Worm (Caenorhabditis elegans): ENCODE measurements around the gene F11A5.13.

The F11A5.13 gene

DNA sequence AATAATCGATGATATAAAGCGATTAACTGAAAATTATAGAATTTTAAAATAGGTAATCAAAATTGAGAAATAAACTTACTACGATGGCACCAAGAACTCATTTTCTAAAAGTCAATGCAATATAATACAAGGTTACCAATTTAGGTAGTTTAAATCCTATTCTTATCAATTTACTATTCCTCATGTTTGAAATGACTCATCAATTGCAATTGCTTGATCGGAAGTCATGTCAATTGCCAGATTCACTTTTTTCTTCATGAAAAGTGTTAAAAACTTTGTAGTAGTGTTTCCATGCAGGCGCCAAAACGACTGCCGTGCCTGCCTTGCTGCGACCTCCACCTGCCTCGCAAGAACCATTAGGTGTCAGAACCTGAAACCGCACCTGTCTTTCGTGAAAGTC lies at the start of gene F11A5.13:
Gene F11A5.13, minus strand, starts transcription at position 101 of the 400 bp plus-strand sequence.
- TF ChIP-seq med-1 (GFP tag; optimal IDR thresholded peaks at IDR 0.05; ENCODE audit: insufficient read depth), result no peak
- no peak for TF ChIP-seq ztf-29 (GFP tag; IDR thresholded peaks at IDR 0.05)
- no peak for TF ChIP-seq tab-1 (GFP tag; IDR thresholded peaks at IDR 0.05)
- no peak for TF ChIP-seq T22C8.4 (GFP tag; IDR thresholded peaks at IDR 0.05)
- no peak for TF ChIP-seq ref-1 (GFP tag; conservative IDR thresholded peaks at IDR 0.05)

DNA sequence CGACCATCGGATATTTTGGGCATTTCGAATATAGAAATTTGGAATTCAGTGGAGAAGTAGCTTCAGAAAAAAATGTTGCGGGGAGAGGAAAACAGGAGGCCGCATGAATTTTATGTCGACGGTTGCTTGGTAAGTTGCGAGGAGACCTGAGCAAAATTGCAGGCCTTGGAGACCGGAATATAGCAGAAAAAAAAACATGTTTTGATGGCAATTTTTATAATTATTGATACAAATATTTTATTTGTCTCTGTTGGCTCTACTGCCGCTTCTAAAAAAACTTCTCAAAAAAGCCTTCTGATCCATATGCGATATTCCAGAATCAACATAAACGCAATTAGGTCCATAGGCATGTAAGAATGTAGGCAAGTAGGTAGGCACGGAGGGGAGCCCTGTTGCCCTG lies 48.9 kb upstream of the F11A5.13 start, which contains the start of gene pacl-1:
Gene pacl-1, minus strand, starts transcription at position 101 of the 400 bp plus-strand sequence.
- TF ChIP-seq ztf-23 (GFP tag; IDR thresholded peaks at IDR 0.05), result no peak
- TF ChIP-seq ref-1 (GFP tag; conservative IDR thresholded peaks at IDR 0.05), result no peak
- no peak for TF ChIP-seq flt-1 (GFP tag; IDR thresholded peaks at IDR 0.05)
- no peak for TF ChIP-seq T22C8.4 (GFP tag; IDR thresholded peaks at IDR 0.05)
- TF ChIP-seq ztf-29 (GFP tag; IDR thresholded peaks at IDR 0.05), result no peak
- TF ChIP-seq cog-1 (tag; optimal IDR thresholded peaks at IDR 0.05), result no peak
- TF ChIP-seq klf-2 (GFP tag; conservative IDR thresholded peaks at IDR 0.05), result no peak
- no peak for TF ChIP-seq med-1 (GFP tag; optimal IDR thresholded peaks at IDR 0.05; ENCODE audit: insufficient read depth)
- TF ChIP-seq tab-1 (GFP tag; IDR thresholded peaks at IDR 0.05), result no peak

DNA sequence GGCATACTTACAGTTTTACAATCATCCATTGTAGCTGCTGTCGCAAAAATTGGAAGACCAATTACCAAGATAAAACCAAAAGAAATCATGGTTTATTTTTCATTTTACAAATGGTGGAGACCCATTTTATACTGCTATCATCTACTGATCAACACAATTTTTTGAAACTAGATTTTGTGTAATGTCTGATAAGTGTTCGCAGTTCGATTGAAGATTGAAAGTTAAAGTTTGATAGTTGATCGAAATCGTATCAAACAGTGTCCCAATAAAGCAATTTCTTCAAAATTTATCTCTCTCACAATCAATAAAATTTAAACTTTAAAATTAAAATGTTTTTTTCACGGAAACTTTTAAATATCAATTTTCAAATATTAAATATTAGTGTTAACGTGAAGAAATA lies 44.6 kb upstream of the F11A5.13 start, which contains the start of gene T13F3.6:
Gene T13F3.6, minus strand, starts transcription at position 101 of the 400 bp plus-strand sequence.
- TF ChIP-seq tab-1 (GFP tag; IDR thresholded peaks at IDR 0.05) (no peak), med-1 (GFP tag; optimal IDR thresholded peaks at IDR 0.05; ENCODE audit: insufficient read depth) (no peak), ref-1 (GFP tag; conservative IDR thresholded peaks at IDR 0.05) (no peak), cog-1 (tag; optimal IDR thresholded peaks at IDR 0.05) (no peak), flt-1 (GFP tag; IDR thresholded peaks at IDR 0.05) (no peak), klf-2 (GFP tag; conservative IDR thresholded peaks at IDR 0.05) (no peak), T22C8.4 (GFP tag; IDR thresholded peaks at IDR 0.05) (no peak), ztf-23 (GFP tag; IDR thresholded peaks at IDR 0.05) (no peak), ztf-29 (GFP tag; IDR thresholded peaks at IDR 0.05) (no peak)

DNA sequence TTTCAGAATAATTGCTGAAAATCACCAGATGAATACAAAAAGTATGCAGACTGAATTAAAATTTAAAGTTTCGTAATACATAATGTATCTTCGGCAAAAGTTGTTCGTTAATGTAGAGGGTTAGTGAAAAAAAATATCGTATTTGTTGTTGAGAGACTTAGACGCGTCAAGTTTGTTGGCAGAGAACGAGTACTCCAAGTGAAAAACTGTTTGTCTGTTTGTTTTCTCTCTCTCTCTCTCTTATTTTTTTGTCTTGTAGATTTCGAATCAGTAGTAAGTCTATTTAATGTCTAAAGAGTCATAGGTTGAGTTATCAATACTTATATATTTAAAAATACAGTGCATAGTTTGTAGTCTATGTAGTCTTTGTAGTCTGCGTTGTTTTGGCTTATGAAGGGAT lies 43.1 kb upstream of the F11A5.13 start, which contains the start of the genes fbxa-2 and T13F3.8:
Gene fbxa-2, minus strand, starts transcription at position 101 of the 400 bp plus-strand sequence.
Gene T13F3.8, plus strand, starts transcription at position 245 of the 400 bp plus-strand sequence.
- TF ChIP-seq T22C8.4 (GFP tag; IDR thresholded peaks at IDR 0.05) (no peak), cog-1 (tag; optimal IDR thresholded peaks at IDR 0.05) (no peak), ztf-23 (GFP tag; IDR thresholded peaks at IDR 0.05) (no peak), ref-1 (GFP tag; conservative IDR thresholded peaks at IDR 0.05) (no peak), tab-1 (GFP tag; IDR thresholded peaks at IDR 0.05) (no peak), med-1 (GFP tag; optimal IDR thresholded peaks at IDR 0.05; ENCODE audit: insufficient read depth) (no peak), ztf-29 (GFP tag; IDR thresholded peaks at IDR 0.05) (no peak), klf-2 (GFP tag; conservative IDR thresholded peaks at IDR 0.05) (no peak), flt-1 (GFP tag; IDR thresholded peaks at IDR 0.05) (no peak)

DNA sequence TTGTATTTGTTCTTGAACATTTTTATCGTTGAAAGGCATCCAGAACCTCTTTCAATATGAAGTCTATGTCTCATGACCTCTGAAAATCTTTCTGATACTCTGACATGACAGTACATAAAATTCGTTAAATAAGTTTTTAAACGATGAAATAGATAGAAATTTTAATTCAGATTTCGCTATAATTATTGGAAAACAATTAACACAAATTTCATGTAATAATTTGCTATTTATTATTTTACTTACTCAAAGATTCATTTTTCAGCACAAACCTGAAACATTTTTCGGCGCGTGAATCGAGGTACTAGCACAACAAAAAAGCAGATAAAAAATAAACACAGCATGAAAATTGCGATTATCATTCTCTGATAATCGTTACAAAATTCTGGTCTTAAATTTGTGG lies 40.0 kb upstream of the F11A5.13 start, which contains the start of gene T13F3.4:
Gene T13F3.4, minus strand, starts transcription at position 101 of the 400 bp plus-strand sequence.
- TF ChIP-seq cog-1 (tag; optimal IDR thresholded peaks at IDR 0.05), result no peak
- TF ChIP-seq tab-1 (GFP tag; IDR thresholded peaks at IDR 0.05), result no peak
- TF ChIP-seq ztf-23 (GFP tag; IDR thresholded peaks at IDR 0.05), result no peak
- no peak for TF ChIP-seq klf-2 (GFP tag; conservative IDR thresholded peaks at IDR 0.05)
- TF ChIP-seq ref-1 (GFP tag; conservative IDR thresholded peaks at IDR 0.05), result no peak
- TF ChIP-seq flt-1 (GFP tag; IDR thresholded peaks at IDR 0.05), result no peak
- TF ChIP-seq med-1 (GFP tag; optimal IDR thresholded peaks at IDR 0.05; ENCODE audit: insufficient read depth), result no peak
- no peak for TF ChIP-seq T22C8.4 (GFP tag; IDR thresholded peaks at IDR 0.05)
- TF ChIP-seq ztf-29 (GFP tag; IDR thresholded peaks at IDR 0.05), result no peak

DNA sequence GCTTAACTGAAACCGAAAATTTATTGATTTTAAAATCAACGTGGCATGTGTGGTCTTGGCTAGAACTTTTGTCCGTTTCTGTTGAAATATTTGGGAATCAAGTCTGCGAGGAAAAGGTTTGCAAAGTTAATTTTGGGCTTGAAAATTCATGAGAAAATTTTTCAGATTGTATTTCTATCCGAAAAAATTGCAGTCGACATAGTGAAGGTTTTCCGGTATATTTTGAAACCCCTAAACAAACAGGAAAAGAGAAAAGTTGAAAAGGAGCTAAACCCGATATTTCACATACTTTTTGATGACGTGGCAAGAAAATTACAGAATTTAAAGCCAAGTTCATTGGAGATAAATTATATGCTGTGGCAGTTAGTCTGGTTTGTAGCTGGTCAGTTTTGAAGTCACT lies 33.2 kb upstream of the F11A5.13 start, which contains the start of gene nhr-127:
Gene nhr-127, plus strand, starts transcription at position 301 of the 400 bp plus-strand sequence.
- no peak for TF ChIP-seq T22C8.4 (GFP tag; IDR thresholded peaks at IDR 0.05)
- no peak for TF ChIP-seq flt-1 (GFP tag; IDR thresholded peaks at IDR 0.05)
- TF ChIP-seq tab-1 (GFP tag; IDR thresholded peaks at IDR 0.05), result no peak
- no peak for TF ChIP-seq med-1 (GFP tag; optimal IDR thresholded peaks at IDR 0.05; ENCODE audit: insufficient read depth)
- TF ChIP-seq ztf-29 (GFP tag; IDR thresholded peaks at IDR 0.05), result no peak
- no peak for TF ChIP-seq ztf-23 (GFP tag; IDR thresholded peaks at IDR 0.05)
- TF ChIP-seq cog-1 (tag; optimal IDR thresholded peaks at IDR 0.05), result no peak
- no peak for TF ChIP-seq klf-2 (GFP tag; conservative IDR thresholded peaks at IDR 0.05)
- no peak for TF ChIP-seq ref-1 (GFP tag; conservative IDR thresholded peaks at IDR 0.05)

DNA sequence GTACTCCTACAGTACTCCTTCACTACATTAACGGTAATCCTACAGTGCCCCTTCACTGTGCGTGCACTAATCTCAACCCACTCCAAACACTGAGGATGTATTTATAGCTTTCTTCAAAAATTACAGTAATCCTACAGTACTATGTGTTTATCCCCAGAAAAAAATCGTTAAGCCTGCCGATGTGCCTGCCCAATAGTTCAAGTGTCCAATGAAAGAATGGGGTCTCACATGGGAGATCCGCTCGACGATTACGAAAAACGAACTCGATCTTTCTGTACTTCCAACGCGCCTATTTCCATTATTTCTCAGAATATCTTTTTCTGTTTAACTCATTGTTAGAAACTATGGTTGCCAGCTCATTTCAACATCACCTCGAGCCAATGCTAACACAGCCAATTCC lies 31.7 kb upstream of the F11A5.13 start, which contains the start of gene nhr-218:
Gene nhr-218, plus strand, starts transcription at position 301 of the 400 bp plus-strand sequence.
- TF ChIP-seq T22C8.4 (GFP tag; IDR thresholded peaks at IDR 0.05) (no peak), ztf-23 (GFP tag; IDR thresholded peaks at IDR 0.05) (no peak), flt-1 (GFP tag; IDR thresholded peaks at IDR 0.05) (no peak)

DNA sequence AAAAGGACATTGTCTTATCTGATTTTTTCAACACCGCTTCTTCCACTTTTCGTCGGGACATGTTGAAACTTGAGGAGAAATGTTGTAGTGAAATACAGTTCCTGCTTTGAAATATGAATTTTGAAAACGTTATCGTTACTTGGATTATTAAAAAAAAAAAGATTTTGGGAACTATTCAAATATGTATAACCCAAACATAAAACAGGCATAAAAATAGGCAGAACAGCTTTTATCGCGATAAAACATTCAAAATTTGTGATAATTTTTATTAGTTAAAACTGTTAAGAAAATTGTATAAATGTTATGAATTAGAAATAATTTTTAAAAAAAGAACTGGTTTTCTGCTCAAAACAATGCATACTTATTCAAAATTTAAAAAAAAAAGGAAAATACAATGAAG lies 29.9 kb upstream of the F11A5.13 start, which contains the start of gene bgnt-1.3:
Gene bgnt-1.3, minus strand, starts transcription at position 101 of the 400 bp plus-strand sequence.
- TF ChIP-seq ref-1 (GFP tag; conservative IDR thresholded peaks at IDR 0.05) (no peak), cog-1 (tag; optimal IDR thresholded peaks at IDR 0.05) (no peak), klf-2 (GFP tag; conservative IDR thresholded peaks at IDR 0.05) (no peak), med-1 (GFP tag; optimal IDR thresholded peaks at IDR 0.05; ENCODE audit: insufficient read depth) (no peak), tab-1 (GFP tag; IDR thresholded peaks at IDR 0.05) (no peak), ztf-29 (GFP tag; IDR thresholded peaks at IDR 0.05) (no peak), flt-1 (GFP tag; IDR thresholded peaks at IDR 0.05) (no peak), T22C8.4 (GFP tag; IDR thresholded peaks at IDR 0.05) (no peak), ztf-23 (GFP tag; IDR thresholded peaks at IDR 0.05) (no peak)

DNA sequence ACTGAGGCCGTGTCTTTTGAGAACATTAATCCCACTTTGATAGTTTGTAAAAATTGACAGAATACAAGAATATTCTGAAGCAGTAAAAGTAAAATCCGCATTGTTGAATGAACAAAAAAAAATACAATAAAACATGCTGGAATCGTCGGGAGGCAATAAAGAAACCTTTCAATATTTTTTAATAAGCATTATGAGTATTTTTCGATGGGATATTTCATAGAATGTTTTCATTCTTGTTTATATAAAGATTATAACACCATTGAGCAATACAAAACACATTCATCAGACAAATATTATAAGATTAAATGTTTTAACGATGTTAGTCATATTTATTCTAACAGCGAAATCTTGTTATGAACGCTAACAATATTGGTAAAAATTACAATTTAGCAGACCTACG lies 27.2 kb upstream of the F11A5.13 start, which contains the start of gene gcy-20:
Gene gcy-20, minus strand, starts transcription at position 101 of the 400 bp plus-strand sequence.
- no peak for TF ChIP-seq ztf-23 (GFP tag; IDR thresholded peaks at IDR 0.05)
- no peak for TF ChIP-seq ref-1 (GFP tag; conservative IDR thresholded peaks at IDR 0.05)
- TF ChIP-seq ztf-29 (GFP tag; IDR thresholded peaks at IDR 0.05), result no peak
- no peak for TF ChIP-seq flt-1 (GFP tag; IDR thresholded peaks at IDR 0.05)
- TF ChIP-seq med-1 (GFP tag; optimal IDR thresholded peaks at IDR 0.05; ENCODE audit: insufficient read depth), result no peak
- TF ChIP-seq tab-1 (GFP tag; IDR thresholded peaks at IDR 0.05), result no peak
- no peak for TF ChIP-seq T22C8.4 (GFP tag; IDR thresholded peaks at IDR 0.05)
- TF ChIP-seq cog-1 (tag; optimal IDR thresholded peaks at IDR 0.05), result no peak
- no peak for TF ChIP-seq klf-2 (GFP tag; conservative IDR thresholded peaks at IDR 0.05)
